Worm (Caenorhabditis elegans) whole organism, midembryonic: ENCODE measurements around the gene cdr-1.

ENCODE experiments used
- cog-1 ChIP-seq: sonication (generic microtip); optimal IDR thresholded peaks from 2 replicates; lab custom pipeline; 2016; ENCODE audit warnings: missing genetic modification characterization, missing compliant biosample characterization
- flt-1 ChIP-seq: fragments of 200-800 bp; sonication (Bioruptor generic); IDR thresholded peaks from 2 replicates; pipeline ENCODE4 v1.3.6; 2022; ENCODE audit warnings: missing genetic modification characterization, missing compliant biosample characterization
- ref-1 ChIP-seq: fragments of 200-800 bp; sonication (Bioruptor generic); conservative IDR thresholded peaks from 2 replicates; pipeline ENCODE4 v1.3.6; 2022; ENCODE audit warnings: missing genetic modification reagents, missing genetic modification characterization, missing compliant biosample characterization
- ztf-23 ChIP-seq: fragments of 200-800 bp; sonication (Bioruptor generic); IDR thresholded peaks from 2 replicates; pipeline ENCODE4 v1.3.6; 2022; ENCODE audit warnings: missing genetic modification reagents, missing genetic modification characterization, missing compliant biosample characterization

DNA sequence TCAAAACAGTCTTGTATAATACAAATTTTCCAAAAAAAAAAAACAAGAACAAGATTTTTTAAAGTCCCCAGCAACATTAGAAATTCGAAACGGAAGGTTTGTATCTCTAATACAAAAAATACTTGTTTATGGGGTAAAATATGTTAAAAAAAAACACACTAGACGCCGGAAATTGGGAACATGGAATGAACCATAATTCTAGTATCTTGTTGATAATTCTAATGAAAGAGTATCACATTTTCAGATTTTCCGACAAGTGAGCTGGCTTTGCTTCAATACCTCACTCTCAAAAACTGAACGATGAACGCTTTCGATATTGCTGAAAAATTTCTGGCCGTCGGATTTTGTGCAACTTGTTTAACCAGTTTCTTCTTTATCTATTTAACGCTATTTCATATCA is 23.4 kb upstream of the cdr-1 start, which contains the start of gene str-60:
- TF ChIP-seq flt-1 (no peak), ztf-23 (GFP tag; lab: Robert Waterston, UW) (no peak), cog-1 (tag; lab: Kevin White, UChicago) (no peak), ref-1 (GFP tag; lab: Robert Waterston, UW) (no peak)
